Worm (Caenorhabditis elegans): ENCODE data around the gene msp-3.

Gene msp-3

DNA sequence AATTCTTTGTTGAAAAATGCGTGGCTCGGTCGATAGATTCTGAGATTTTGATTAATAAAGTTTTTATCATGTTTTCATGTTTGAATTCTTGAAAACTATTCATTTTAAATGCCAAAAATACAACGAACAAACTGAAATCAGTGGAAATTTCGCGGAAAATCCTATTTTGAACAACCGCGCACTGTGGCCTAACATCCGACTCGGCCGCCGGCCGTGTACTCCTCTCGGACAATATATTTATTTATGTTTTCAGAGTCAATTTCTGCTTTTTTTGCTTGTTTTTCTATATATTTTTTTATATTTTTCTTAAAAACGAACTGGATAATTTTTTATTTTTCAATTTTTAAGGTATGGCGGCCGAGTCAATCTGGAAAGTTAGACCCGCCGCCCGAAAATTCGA lies 5.2 kb upstream of the msp-3 start, which contains the start of gene F26G1.1:
Gene F26G1.1, plus strand, starts transcription at position 347 of the 400 bp plus-strand sequence.
- peak; percentile 48 for TF ChIP-seq sptf-1 (tag; optimal IDR thresholded peaks at IDR 0.05)
- TF ChIP-seq ztf-11 (tag; optimal IDR thresholded peaks at IDR 0.05): no peak
- peak; percentile 46 for TF ChIP-seq lsy-2 (tag; optimal IDR thresholded peaks at IDR 0.05)
- TF ChIP-seq pha-4 (tag; optimal IDR thresholded peaks at IDR 0.05): no peak
- TF ChIP-seq ceh-83 (GFP tag; optimal IDR thresholded peaks at IDR 0.05): peak; percentile 64
- no peak for TF ChIP-seq ces-1 (GFP tag; optimal IDR thresholded peaks at IDR 0.05)
- peak; percentile 1 for TF ChIP-seq lin-13 (tag; optimal IDR thresholded peaks at IDR 0.05)
- TF ChIP-seq nhr-2 (tag; optimal IDR thresholded peaks at IDR 0.05): no peak
- TF ChIP-seq mab-5 (tag; optimal IDR thresholded peaks at IDR 0.05): no peak
- TF ChIP-seq unc-120 (tag; optimal IDR thresholded peaks at IDR 0.05; ENCODE audit: poor library complexity, severe bottlenecking): peak; percentile 20
- TF ChIP-seq sem-2 (GFP tag; optimal IDR thresholded peaks at IDR 0.05): no peak
- no peak for TF ChIP-seq drap-1 (GFP tag; optimal IDR thresholded peaks at IDR 0.05)
- TF ChIP-seq cnd-1 (tag; optimal IDR thresholded peaks at IDR 0.05): peak; percentile 21
- no peak for TF ChIP-seq zip-8 (tag; optimal IDR thresholded peaks at IDR 0.05)

DNA sequence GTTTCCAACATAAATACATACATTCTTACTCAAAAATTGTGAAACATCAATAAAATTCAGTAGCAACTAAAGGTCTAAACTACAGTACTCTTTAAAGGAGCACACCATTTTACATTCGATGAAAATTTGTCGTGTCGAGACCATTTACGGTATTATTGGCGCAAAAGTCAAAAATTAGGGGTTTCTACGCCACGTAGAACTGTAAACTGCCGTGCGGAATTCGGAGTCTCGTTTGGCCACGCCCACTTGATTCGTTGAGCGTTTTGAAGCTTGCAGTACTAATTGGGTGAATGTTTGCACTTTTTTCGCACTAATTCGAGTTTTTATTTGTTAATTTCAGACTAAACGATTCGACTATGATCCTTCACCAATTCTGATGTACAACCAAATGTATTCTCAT lies 4.6 kb upstream of the msp-3 start:
- TF ChIP-seq nhr-28 (tag; optimal IDR thresholded peaks at IDR 0.05): no peak
- no peak for TF ChIP-seq unc-39 (tag; optimal IDR thresholded peaks at IDR 0.05)
- TF ChIP-seq nhr-12 (tag; optimal IDR thresholded peaks at IDR 0.05): no peak
- no peak for TF ChIP-seq nhr-76 (tag; optimal IDR thresholded peaks at IDR 0.05)
- no peak for TF ChIP-seq lin-13 (tag; optimal IDR thresholded peaks at IDR 0.05)
- TF ChIP-seq nhr-237 (tag; optimal IDR thresholded peaks at IDR 0.05): no peak
- no peak for TF ChIP-seq mab-5 (tag; optimal IDR thresholded peaks at IDR 0.05)
- no peak for TF ChIP-seq elt-3 (tag; optimal IDR thresholded peaks at IDR 0.05)
- TF ChIP-seq M03D4.4 (tag; optimal IDR thresholded peaks at IDR 0.05): no peak
- no peak for TF ChIP-seq unc-62 (GFP tag; optimal IDR thresholded peaks at IDR 0.05)
- TF ChIP-seq bed-3 (GFP tag; optimal IDR thresholded peaks at IDR 0.05): no peak
- TF ChIP-seq ceh-43 (GFP tag; optimal IDR thresholded peaks at IDR 0.05): no peak
- no peak for TF ChIP-seq blmp-1 (tag; optimal IDR thresholded peaks at IDR 0.05)
- TF ChIP-seq ceh-39 (tag; optimal IDR thresholded peaks at IDR 0.05): no peak
- no peak for TF ChIP-seq snpc-4 (tag; optimal IDR thresholded peaks at IDR 0.05)
- TF ChIP-seq elt-1 (tag; optimal IDR thresholded peaks at IDR 0.05; ENCODE audit: borderline replicate concordance, insufficient read depth): no peak
- no peak for TF ChIP-seq mls-2 (tag; optimal IDR thresholded peaks at IDR 0.05)

DNA sequence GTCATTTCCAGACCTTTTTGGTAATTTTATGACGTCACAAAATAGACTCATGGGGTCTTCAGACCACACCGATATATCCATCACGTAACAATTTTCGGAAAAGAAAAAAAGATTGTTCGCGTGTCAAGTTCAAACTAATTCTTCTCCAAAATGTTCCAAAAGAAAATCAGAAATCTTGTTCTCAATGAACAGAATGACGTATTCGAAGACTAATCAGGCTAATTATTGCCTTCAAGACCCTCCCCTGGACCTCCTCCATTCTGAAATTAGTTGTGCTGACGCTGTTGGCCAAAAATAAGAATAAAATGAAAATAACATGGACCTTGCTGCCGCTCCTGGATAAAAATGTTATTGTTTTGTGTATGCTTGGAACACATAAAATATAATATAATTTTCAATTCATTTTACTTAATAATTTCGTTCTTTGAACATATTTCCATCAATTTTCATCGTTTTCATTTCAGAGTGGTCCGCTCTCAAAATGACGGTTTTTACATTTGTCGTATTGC lies 3.8 kb upstream of the msp-3 start, which contains the start of gene F26G1.15:
Gene F26G1.15, plus strand, starts transcription at position 459 of the 509 bp plus-strand sequence.
- no peak for TF ChIP-seq hlh-1 (tag; optimal IDR thresholded peaks at IDR 0.05)
- no peak for TF ChIP-seq ces-1 (GFP tag; optimal IDR thresholded peaks at IDR 0.05)
- TF ChIP-seq mls-2 (tag; optimal IDR thresholded peaks at IDR 0.05): no peak
- no peak for TF ChIP-seq unc-39 (tag; optimal IDR thresholded peaks at IDR 0.05)
- TF ChIP-seq zip-8 (tag; optimal IDR thresholded peaks at IDR 0.05): peak; percentile 74
- no peak for TF ChIP-seq nhr-12 (tag; optimal IDR thresholded peaks at IDR 0.05)
- no peak for TF ChIP-seq ztf-11 (tag; optimal IDR thresholded peaks at IDR 0.05)

DNA sequence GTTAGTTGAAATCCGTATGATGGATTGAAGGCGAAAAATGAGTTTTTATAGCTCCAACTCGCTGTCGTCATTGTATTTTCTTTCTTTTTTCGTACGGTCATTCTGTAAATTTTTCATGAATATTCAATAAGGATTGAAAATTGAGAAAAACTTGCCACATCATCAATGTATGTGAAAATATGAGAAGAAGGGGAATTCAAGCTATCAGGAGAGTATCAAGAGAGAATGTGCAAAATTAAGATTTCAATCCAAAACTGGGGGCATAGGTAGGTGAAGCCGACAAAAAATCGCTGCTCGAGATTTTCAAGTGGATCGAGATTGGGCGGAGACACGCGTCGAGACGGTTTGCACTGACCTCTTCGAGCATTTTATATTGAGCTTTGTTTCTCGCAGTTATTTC lies 1.6 kb downstream of the msp-3 start, which contains the start of gene nep-12:
Gene nep-12, minus strand, starts transcription at position 101 of the 400 bp plus-strand sequence.
- TF ChIP-seq lin-13 (tag; optimal IDR thresholded peaks at IDR 0.05): no peak
- no peak for TF ChIP-seq M03D4.4 (tag; optimal IDR thresholded peaks at IDR 0.05)
- no peak for TF ChIP-seq nhr-28 (tag; optimal IDR thresholded peaks at IDR 0.05)
- TF ChIP-seq nhr-76 (tag; optimal IDR thresholded peaks at IDR 0.05): no peak
- TF ChIP-seq nhr-2 (tag; optimal IDR thresholded peaks at IDR 0.05): no peak
- TF ChIP-seq bed-3 (GFP tag; optimal IDR thresholded peaks at IDR 0.05): no peak
- TF ChIP-seq nhr-237 (tag; optimal IDR thresholded peaks at IDR 0.05): no peak
- TF ChIP-seq unc-62 (GFP tag; optimal IDR thresholded peaks at IDR 0.05): no peak
- no peak for TF ChIP-seq elt-1 (tag; optimal IDR thresholded peaks at IDR 0.05; ENCODE audit: borderline replicate concordance, insufficient read depth)
- no peak for TF ChIP-seq elt-3 (tag; optimal IDR thresholded peaks at IDR 0.05)
- TF ChIP-seq cnd-1 (tag; optimal IDR thresholded peaks at IDR 0.05): no peak
- TF ChIP-seq unc-120 (tag; optimal IDR thresholded peaks at IDR 0.05; ENCODE audit: poor library complexity, severe bottlenecking): no peak
- TF ChIP-seq sem-2 (GFP tag; optimal IDR thresholded peaks at IDR 0.05): no peak
- TF ChIP-seq ham-2 (GFP tag; optimal IDR thresholded peaks at IDR 0.05): no peak
- TF ChIP-seq tbx-8 (GFP tag; optimal IDR thresholded peaks at IDR 0.05): no peak
- no peak for TF ChIP-seq hlh-1 (tag; optimal IDR thresholded peaks at IDR 0.05)

Measured in whole organism, mixed stage, embryonic.